Fruit fly (Drosophila melanogaster): ENCODE data around the gene Ugt35D1.

DNA sequence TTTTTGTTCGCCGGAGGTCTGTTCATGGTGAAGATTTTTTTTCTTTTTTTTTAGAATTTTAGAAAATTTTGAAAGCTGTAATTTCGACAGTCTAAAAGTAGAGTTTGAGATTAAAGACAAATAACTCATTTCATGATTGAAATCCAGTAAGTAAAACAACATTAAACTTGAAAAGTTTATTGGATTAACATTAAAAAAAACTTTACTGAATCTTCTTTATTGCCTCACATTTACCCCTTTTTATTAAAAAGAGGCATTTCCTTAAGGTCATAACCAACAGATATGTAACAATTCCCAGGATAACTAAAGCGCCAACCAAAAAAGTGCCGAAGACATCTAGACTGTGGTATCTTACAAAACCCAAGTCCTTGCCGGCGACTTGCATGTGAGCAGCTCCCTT, 1.7 kb downstream of the Ugt35D1 start, which contains the start of gene CG31204:
- TF ChIP-seq EcR (GFP tag; optimal IDR thresholded peaks at IDR 0.05) = no peak
- no peak for TF ChIP-seq CG8478 (optimal IDR thresholded peaks at IDR 0.05)
- TF ChIP-seq usp (GFP tag; optimal IDR thresholded peaks at IDR 0.05) = no peak
- no peak for TF ChIP-seq Dll (optimal IDR thresholded peaks at IDR 0.05)
- no peak for TF ChIP-seq psq (optimal IDR thresholded peaks at IDR 0.05)
- TF ChIP-seq pan (optimal IDR thresholded peaks at IDR 0.05) = no peak
